Fruit fly (Drosophila melanogaster): ENCODE measurements around the gene CG14840.

Gene CG14840

dm6 chr3R:14262087-14262486 is 1.1 kb upstream of the CG14840 start, which contains the start of the genes CG14839 and CG14841:
TSS of gene CG14839 (plus strand) at chr3R:14262387.
TSS of gene CG14841 (minus strand) at chr3R:14262418.
- TF ChIP-seq CG9705 (GFP tag; optimal IDR thresholded peaks at IDR 0.05) (no peak), Abd-B (GFP tag; optimal IDR thresholded peaks at IDR 0.05) (no peak)

- peak; percentile 31 for TF ChIP-seq sage (GFP tag; optimal IDR thresholded peaks at IDR 0.05)
- no peak for TF ChIP-seq Rel (GFP tag; optimal IDR thresholded peaks at IDR 0.05)
- TF ChIP-seq Rel (tag; optimal IDR thresholded peaks at IDR 0.05) = no peak
Observed at dm6 chr3R:14259821-14260220, 1.2 kb downstream of the CG14840 start, which contains the start of gene MetRS-m. TSS of gene MetRS-m (minus strand) at chr3R:14259991.

dm6 chr3R:14255808-14256207 is 5.2 kb downstream of the CG14840 start, which contains the start of gene CG43179:
TSS of gene CG43179 (plus strand) at chr3R:14256108.
- no peak for TF ChIP-seq Dif (GFP tag; optimal IDR thresholded peaks at IDR 0.05; ENCODE audit: partially characterized antibody)
- TF ChIP-seq woc (GFP tag; optimal IDR thresholded peaks at IDR 0.05) = no peak
- no peak for TF ChIP-seq Myc (optimal IDR thresholded peaks at IDR 0.05)
- TF ChIP-seq Rel (GFP tag; optimal IDR thresholded peaks at IDR 0.05) = no peak
- TF ChIP-seq Rel (tag; optimal IDR thresholded peaks at IDR 0.05) = no peak
- no peak for TF ChIP-seq br (GFP tag; optimal IDR thresholded peaks at IDR 0.05)
- TF ChIP-seq usp (GFP tag; optimal IDR thresholded peaks at IDR 0.05) = no peak
- TF ChIP-seq tai (GFP tag; optimal IDR thresholded peaks at IDR 0.05) = no peak
- no peak for TF ChIP-seq fru (GFP tag; optimal IDR thresholded peaks at IDR 0.05)
- TF ChIP-seq Jra (GFP tag; optimal IDR thresholded peaks at IDR 0.05) = no peak

dm6 chr3R:14245371-14245770 is 15.6 kb downstream of the CG14840 start, which contains the start of gene CG9616:
TSS of gene CG9616 (minus strand) at chr3R:14245471.
- TF ChIP-seq OdsH (GFP tag; optimal IDR thresholded peaks at IDR 0.05) = no peak
- TF ChIP-seq fru (GFP tag; optimal IDR thresholded peaks at IDR 0.05) = no peak
- no peak for TF ChIP-seq pan (optimal IDR thresholded peaks at IDR 0.05)
- TF ChIP-seq br (GFP tag; optimal IDR thresholded peaks at IDR 0.05) = no peak
- no peak for TF ChIP-seq brk (GFP tag; optimal IDR thresholded peaks at IDR 0.05)
- TF ChIP-seq HLH106 (tag; optimal IDR thresholded peaks at IDR 0.05) = no peak
- TF ChIP-seq GATAd (GFP tag; optimal IDR thresholded peaks at IDR 0.05) = no peak
- no peak for TF ChIP-seq dmrt93B (GFP tag; optimal IDR thresholded peaks at IDR 0.05)
- TF ChIP-seq sv (GFP tag; optimal IDR thresholded peaks at IDR 0.05) = no peak
- TF ChIP-seq CrebA (GFP tag; optimal IDR thresholded peaks at IDR 0.05; ENCODE audit: borderline replicate concordance) = no peak
- no peak for TF ChIP-seq Hr83 (GFP tag; optimal IDR thresholded peaks at IDR 0.05; ENCODE audit: poor library complexity, severe bottlenecking)

dm6 chr3R:14244577-14244976 is 16.4 kb downstream of the CG14840 start, which contains the start of gene CG43291:
TSS of gene CG43291 (minus strand) at chr3R:14244677.
- TF ChIP-seq dsf (GFP tag; optimal IDR thresholded peaks at IDR 0.05; ENCODE audit: borderline replicate concordance) (no peak), Rel (GFP tag; optimal IDR thresholded peaks at IDR 0.05) (no peak), Rel (tag; optimal IDR thresholded peaks at IDR 0.05) (no peak), CrebA (GFP tag; optimal IDR thresholded peaks at IDR 0.05; ENCODE audit: borderline replicate concordance) (no peak), Hnf4 (GFP tag; optimal IDR thresholded peaks at IDR 0.05) (no peak), dl (GFP tag; optimal IDR thresholded peaks at IDR 0.05; ENCODE audit: insufficient read depth in 1 of 2, partially characterized antibody in 2 of 2) (no peak)

- TF ChIP-seq CG32264 (GFP tag; optimal IDR thresholded peaks at IDR 0.05) = no peak
- TF ChIP-seq h (GFP tag; optimal IDR thresholded peaks at IDR 0.05) = no peak
- TF ChIP-seq Hr83 (GFP tag; optimal IDR thresholded peaks at IDR 0.05; ENCODE audit: poor library complexity, severe bottlenecking) = no peak
- no peak for TF ChIP-seq CG9705 (GFP tag; optimal IDR thresholded peaks at IDR 0.05)
- TF ChIP-seq tai (GFP tag; optimal IDR thresholded peaks at IDR 0.05) = no peak
Observed at dm6 chr3R:14229045-14229444, 32.0 kb downstream of the CG14840 start, which contains the start of gene CG9624. TSS of gene CG9624 (minus strand) at chr3R:14229145.

- no peak for TF ChIP-seq sage (GFP tag; optimal IDR thresholded peaks at IDR 0.05)
- TF ChIP-seq sv (GFP tag; optimal IDR thresholded peaks at IDR 0.05) = no peak
Observed at dm6 chr3R:14226662-14227061, 34.4 kb downstream of the CG14840 start, which contains the start of gene CG9631. TSS of gene CG9631 (minus strand) at chr3R:14226762.
